Worm (Caenorhabditis elegans): ENCODE data around the gene cutl-18.

- TF ChIP-seq cog-1 (tag; optimal IDR thresholded peaks at IDR 0.05) (no peak), tab-1 (GFP tag; IDR thresholded peaks at IDR 0.05) (no peak)
Measured at ce11 chrV:11304200-11304599, 12.5 kb downstream of the cutl-18 start.

Data from whole organism, midembryonic.